Fruit fly (Drosophila melanogaster) whole organism, embryonic: ENCODE measurements around the gene Mpc1.

ENCODE experiments used
- Aef1 ChIP-seq: fragments of 200-800 bp; sonication (Bioruptor generic); IDR thresholded peaks from 3 replicates; pipeline ENCODE4 v1.3.6; 2022; ENCODE audit warnings: missing biosample characterization, missing genetic modification characterization
- BtbVII ChIP-seq: fragments of 200-800 bp; sonication (Bioruptor generic); optimal IDR thresholded peaks from 3 replicates; lab custom pipeline; 2017; ENCODE audit warnings: missing biosample characterization, mild to moderate bottlenecking, missing genetic modification characterization
- CG11504 ChIP-seq: fragments of 200-800 bp; sonication (Bioruptor generic); optimal IDR thresholded peaks from 3 replicates; lab custom pipeline; 2019; ENCODE audit warnings: missing biosample characterization, mild to moderate bottlenecking, missing genetic modification characterization, moderate library complexity
- CG12659 ChIP-seq: fragments of 200-800 bp; sonication (Bioruptor generic); optimal IDR thresholded peaks from 3 replicates; lab custom pipeline; 2017; ENCODE audit warnings: mild to moderate bottlenecking, missing biosample characterization, missing genetic modification reagents, missing genetic modification characterization
- CG12769 ChIP-seq: fragments of 200-800 bp; sonication (Bioruptor generic); optimal IDR thresholded peaks from 2 replicates; lab custom pipeline; 2019; ENCODE audit warnings: missing biosample characterization, mild to moderate bottlenecking, missing genetic modification characterization, moderate library complexity
- CG13296 ChIP-seq: fragments of 200-800 bp; sonication (Bioruptor generic); optimal IDR thresholded peaks from 3 replicates; lab custom pipeline; 2018; ENCODE audit warnings: missing biosample characterization, mild to moderate bottlenecking, missing genetic modification characterization
- CG13894 ChIP-seq: fragments of 200-800 bp; sonication (Bioruptor generic); optimal IDR thresholded peaks from 3 replicates; lab custom pipeline; 2018; ENCODE audit warnings: missing biosample characterization, mild to moderate bottlenecking, missing genetic modification characterization, moderate library complexity
- CG14441 ChIP-seq: fragments of 200-800 bp; sonication (Bioruptor generic); IDR thresholded peaks from 2 replicates; pipeline ENCODE4 v1.3.6; 2022; ENCODE audit warnings: missing biosample characterization, missing genetic modification characterization
- CG17359 ChIP-seq: fragments of 200-800 bp; sonication (Bioruptor generic); optimal IDR thresholded peaks from 3 replicates; lab custom pipeline; 2018; ENCODE audit warnings: missing biosample characterization, mild to moderate bottlenecking, missing genetic modification characterization, moderate library complexity
- CG34422 ChIP-seq: fragments of 200-800 bp; sonication (Bioruptor generic); IDR thresholded peaks from 3 replicates; pipeline ENCODE4 v1.3.6; 2022; ENCODE audit warnings: missing biosample characterization, missing genetic modification characterization
- CG4328 ChIP-seq: fragments of 200-800 bp; sonication (Bioruptor generic); optimal IDR thresholded peaks from 3 replicates; lab custom pipeline; 2017; ENCODE audit warnings: missing biosample characterization, missing genetic modification reagents, missing genetic modification characterization
- CG6813 ChIP-seq: fragments of 200-800 bp; sonication (Bioruptor generic); optimal IDR thresholded peaks from 2 replicates; lab custom pipeline; 2017; ENCODE audit warnings: missing biosample characterization, missing genetic modification characterization, mild to moderate bottlenecking, moderate library complexity, missing genetic modification reagents
- CG6854 ChIP-seq: fragments of 200-800 bp; sonication (Bioruptor generic); optimal IDR thresholded peaks from 3 replicates; lab custom pipeline; 2017; ENCODE audit warnings: missing biosample characterization, mild to moderate bottlenecking, missing genetic modification characterization
- CG7556 ChIP-seq: fragments of 200-800 bp; sonication (Bioruptor generic); optimal IDR thresholded peaks from 2 replicates; lab custom pipeline; 2017; ENCODE audit warnings: missing biosample characterization, mild to moderate bottlenecking, missing genetic modification characterization
- CG7928 ChIP-seq: fragments of 200-800 bp; sonication (Bioruptor generic); optimal IDR thresholded peaks from 2 replicates; lab custom pipeline; 2017; ENCODE audit warnings: missing biosample characterization, mild to moderate bottlenecking, missing genetic modification characterization
- CG9727 ChIP-seq: fragments of 200-800 bp; sonication (Bioruptor generic); optimal IDR thresholded peaks from 3 replicates; lab custom pipeline; 2017; ENCODE audit warnings: missing biosample characterization, mild to moderate bottlenecking, missing genetic modification characterization
- Dbx ChIP-seq: fragments of 200-800 bp; sonication (Bioruptor generic); IDR thresholded peaks from 3 replicates; pipeline ENCODE4 v1.3.6; 2022; ENCODE audit warnings: missing biosample characterization, missing genetic modification characterization
- Dek ChIP-seq: fragments of 200-800 bp; sonication (Bioruptor generic); optimal IDR thresholded peaks from 3 replicates; lab custom pipeline; 2019; ENCODE audit warnings: missing biosample characterization, mild to moderate bottlenecking, missing genetic modification characterization, moderate library complexity
- Eip74EF ChIP-seq, 2 experiments: fragments of 200-800 bp in 1 of 2; fragments of >200 bp in 1 of 2; sonication (Bioruptor generic) in 1 of 2; optimal IDR thresholded peaks; 2 replicates each; lab custom pipeline; 2017 to 2019; ENCODE audit warnings: missing biosample characterization in 2 of 2, missing genetic modification characterization in 2 of 2, mild to moderate bottlenecking in 1 of 2, moderate library complexity in 1 of 2
- Fer1 ChIP-seq: fragments of 200-800 bp; sonication (Bioruptor generic); optimal IDR thresholded peaks from 2 replicates; lab custom pipeline; 2017; ENCODE audit warnings: missing biosample characterization, mild to moderate bottlenecking, missing genetic modification characterization
- HHEX ChIP-seq: fragments of 200-800 bp; sonication (Bioruptor generic); optimal IDR thresholded peaks from 3 replicates; lab custom pipeline; 2017; ENCODE audit warnings: missing biosample characterization, mild to moderate bottlenecking, missing genetic modification characterization, missing genetic modification reagents
- Hand ChIP-seq: fragments of 200-800 bp; sonication (Bioruptor generic); optimal IDR thresholded peaks from 2 replicates; lab custom pipeline; 2017; ENCODE audit warnings: mild to moderate bottlenecking, missing biosample characterization, missing genetic modification reagents, missing genetic modification characterization
- Nf-YB ChIP-seq: fragments of 200-800 bp; sonication (Bioruptor generic); optimal IDR thresholded peaks from 3 replicates; lab custom pipeline; 2019; ENCODE audit warnings: missing biosample characterization, mild to moderate bottlenecking, missing genetic modification characterization, moderate library complexity
- Xrp1 ChIP-seq: fragments of 200-800 bp; sonication (Bioruptor generic); IDR thresholded peaks from 2 replicates; pipeline ENCODE4 v1.3.6; 2022; ENCODE audit warnings: missing biosample characterization, missing genetic modification characterization
- abd-A ChIP-seq: fragments of 200-800 bp; sonication (Bioruptor generic); optimal IDR thresholded peaks from 3 replicates; lab custom pipeline; 2019; ENCODE audit warnings: missing biosample characterization, mild to moderate bottlenecking, missing genetic modification characterization, moderate library complexity
- az2 ChIP-seq: fragments of 200-800 bp; sonication (Bioruptor generic); optimal IDR thresholded peaks from 3 replicates; lab custom pipeline; 2016; ENCODE audit warnings: missing biosample characterization, missing genetic modification characterization
- caup ChIP-seq: fragments of 200-800 bp; sonication (Bioruptor generic); optimal IDR thresholded peaks from 3 replicates; lab custom pipeline; 2017; ENCODE audit warnings: missing biosample characterization, mild to moderate bottlenecking, missing genetic modification characterization, moderate library complexity; ENCODE audit not compliant: severe bottlenecking
- cg ChIP-seq: fragments of 200-800 bp; sonication (Bioruptor generic); optimal IDR thresholded peaks from 3 replicates; lab custom pipeline; 2019; ENCODE audit warnings: missing biosample characterization, mild to moderate bottlenecking, missing genetic modification characterization, moderate library complexity
- crol ChIP-seq: fragments of 200-800 bp; sonication (Bioruptor generic); IDR thresholded peaks from 2 replicates; pipeline ENCODE4 v1.3.6; 2022; ENCODE audit warnings: missing biosample characterization, missing genetic modification characterization
- danr ChIP-seq: fragments of 200-800 bp; sonication (Bioruptor generic); IDR thresholded peaks from 2 replicates; pipeline ENCODE4 v1.3.6; 2022; ENCODE audit warnings: missing biosample characterization, missing genetic modification characterization
- dmrt11E ChIP-seq: fragments of 200-800 bp; sonication (Bioruptor generic); optimal IDR thresholded peaks from 3 replicates; lab custom pipeline; 2018; ENCODE audit warnings: missing biosample characterization, mild to moderate bottlenecking, missing genetic modification characterization, moderate library complexity
- ftz-f1 ChIP-seq: fragments of 200-800 bp; sonication (Bioruptor generic); optimal IDR thresholded peaks from 2 replicates; lab custom pipeline; 2016; ENCODE audit warnings: missing biosample characterization, missing genetic modification characterization
- grn ChIP-seq: fragments of 200-800 bp; sonication (Bioruptor generic); optimal IDR thresholded peaks from 3 replicates; lab custom pipeline; 2017; ENCODE audit warnings: missing biosample characterization, missing genetic modification characterization
- hb ChIP-seq: fragments of 200-800 bp; sonication (Bioruptor generic); IDR thresholded peaks from 3 replicates; pipeline ENCODE4 v1.3.6; 2022; ENCODE audit warnings: missing biosample characterization, missing genetic modification characterization; ENCODE audit not compliant: partially characterized antibody
- insv ChIP-seq, 2 experiments: fragments of 200-800 bp; sonication (Bioruptor generic); optimal IDR thresholded peaks; 3 replicates each; lab custom pipeline; 2016 to 2018; ENCODE audit warnings: missing biosample characterization in 2 of 2, missing genetic modification characterization in 2 of 2
- kay ChIP-seq: fragments of 200-800 bp; sonication (Bioruptor generic); optimal IDR thresholded peaks from 2 replicates; lab custom pipeline; 2016; ENCODE audit warnings: missing biosample characterization, missing genetic modification characterization
- lilli ChIP-seq: fragments of 200-800 bp; sonication (Bioruptor generic); optimal IDR thresholded peaks from 3 replicates; lab custom pipeline; 2016; ENCODE audit warnings: missing biosample characterization, missing genetic modification characterization
- luna ChIP-seq: fragments of 200-800 bp; sonication (Bioruptor generic); optimal IDR thresholded peaks from 2 replicates; lab custom pipeline; 2016; ENCODE audit warnings: missing biosample characterization, missing genetic modification characterization
- odd ChIP-seq: fragments of 200-800 bp; sonication (Bioruptor generic); optimal IDR thresholded peaks from 2 replicates; lab custom pipeline; 2017; ENCODE audit warnings: missing biosample characterization, mild to moderate bottlenecking, missing genetic modification characterization
- rib ChIP-seq: fragments of 200-800 bp; sonication (Bioruptor generic); IDR thresholded peaks from 2 replicates; pipeline ENCODE4 v1.3.6; 2022; ENCODE audit warnings: missing biosample characterization, missing genetic modification characterization
- sens ChIP-seq: fragments of 200-800 bp; sonication (Bioruptor generic); peaks from one replicate; lab custom pipeline; 2016; ENCODE audit warnings: missing biosample characterization, missing genetic modification characterization
- slbo ChIP-seq: fragments of 200-800 bp; sonication (Bioruptor generic); IDR thresholded peaks from 2 replicates; pipeline ENCODE4 v1.3.6; 2022; ENCODE audit warnings: missing biosample characterization, missing genetic modification characterization
- sqz ChIP-seq: fragments of 200-800 bp; sonication (Bioruptor generic); optimal IDR thresholded peaks from 3 replicates; lab custom pipeline; 2018; ENCODE audit warnings: missing biosample characterization, mild to moderate bottlenecking, missing genetic modification characterization
- sug ChIP-seq: fragments of 200-800 bp; optimal IDR thresholded peaks from 2 replicates; lab custom pipeline; 2019; ENCODE audit warnings: missing biosample characterization, mild to moderate bottlenecking, missing genetic modification characterization, moderate library complexity
- tup ChIP-seq: fragments of 200-800 bp; sonication (Bioruptor generic); optimal IDR thresholded peaks from 2 replicates; lab custom pipeline; 2016; ENCODE audit warnings: missing biosample characterization, mild to moderate bottlenecking, missing genetic modification characterization, moderate library complexity

Mpc1 gene

dm6 chr3R:18918872-18919339 is 9.6 kb downstream of the Mpc1 start (continued):
- TF ChIP-seq crol = peak; percentile 98
- TF ChIP-seq CG9727 (GFP tag; lab: Kevin White, UChicago) = peak; percentile 49
- TF ChIP-seq CG13296 (GFP tag; lab: Kevin White, UChicago) = peak; percentile 24
- TF ChIP-seq kay (GFP tag; lab: Kevin White, UChicago) = no peak
- peak in 1 of 2 experiments; percentile 19 for TF ChIP-seq Eip74EF (GFP tag; optimal IDR thresholded peaks at IDR 0.05; lab: Kevin White, UChicago)
- TF ChIP-seq CG17359 (tag; lab: Kevin White, UChicago) = no peak
- peak; percentile 5 for TF ChIP-seq Hand (GFP tag; lab: Kevin White, UChicago)
- peak; percentile 4 for TF ChIP-seq CG7556 (GFP tag; lab: Kevin White, UChicago)
- peak; percentile 52 for TF ChIP-seq cg (GFP tag; lab: Kevin White, UChicago)
- TF ChIP-seq danr (GFP tag; lab: Robert Waterston, UW) = no peak
- TF ChIP-seq Fer1 (GFP tag; lab: Kevin White, UChicago) = peak; percentile 53
- peak; percentile 22 for TF ChIP-seq CG6854 (GFP tag; lab: Kevin White, UChicago)
- TF ChIP-seq insv (GFP tag; optimal IDR thresholded peaks at IDR 0.05; lab: Kevin White, UChicago) = no peak
- TF ChIP-seq rib (GFP tag; lab: Robert Waterston, UW) = peak; percentile 82
- TF ChIP-seq CG7928 = no peak
- peak; percentile 44 for TF ChIP-seq CG4328 (GFP tag; lab: Kevin White, UChicago)
- peak; percentile 5 for TF ChIP-seq Nf-YB (GFP tag; lab: Kevin White, UChicago)
- peak; percentile 49 for TF ChIP-seq caup (GFP tag; lab: Kevin White, UChicago)
- peak; percentile 19 for TF ChIP-seq Dek (tag; lab: Kevin White, UChicago)
- TF ChIP-seq odd (GFP tag; lab: Kevin White, UChicago) = peak; percentile 7
- peak; percentile 28 for TF ChIP-seq lilli (GFP tag; lab: Kevin White, UChicago)
- TF ChIP-seq Xrp1 = peak; percentile 55
- TF ChIP-seq CG12659 = no peak
- TF ChIP-seq HHEX = peak; percentile 26
- TF ChIP-seq sug (tag; lab: Kevin White, UChicago) = peak; percentile 95
- TF ChIP-seq grn (GFP tag; lab: Kevin White, UChicago) = peak; percentile 93
- TF ChIP-seq az2 (GFP tag; lab: Kevin White, UChicago) = no peak
- peak; percentile 85 for TF ChIP-seq abd-A (tag; lab: Kevin White, UChicago)
- TF ChIP-seq CG14441 = peak; percentile 25; the same call in 1 of the 2 replicates
- TF ChIP-seq dmrt11E (tag; lab: Kevin White, UChicago) = no peak
- no peak for TF ChIP-seq tup (GFP tag; lab: Kevin White, UChicago)
- TF ChIP-seq CG34422 (GFP tag; lab: Robert Waterston, UW) = peak; percentile 58; the same call in 1 of the 3 replicates
- peak; percentile 9 for TF ChIP-seq CG11504 (tag; lab: Kevin White, UChicago)
- TF ChIP-seq CG6813 (GFP tag; lab: Kevin White, UChicago) = peak; percentile 8
- TF ChIP-seq Aef1 (GFP tag; lab: Robert Waterston, UW) = peak; percentile 43; the same call in 2 of the 3 replicates
- TF ChIP-seq Dbx (GFP tag; lab: Robert Waterston, UW) = peak; percentile 51; the same call in 1 of the 3 replicates
- peak; percentile 7 for TF ChIP-seq CG13894 (tag; lab: Kevin White, UChicago)
- TF ChIP-seq sqz (GFP tag; lab: Kevin White, UChicago) = peak; percentile 66
- peak; percentile 11 for TF ChIP-seq luna (GFP tag; lab: Kevin White, UChicago)
- TF ChIP-seq BtbVII = peak; percentile 46
- TF ChIP-seq ftz-f1 (GFP tag; lab: Kevin White, UChicago) = peak; percentile 84
- TF ChIP-seq slbo (GFP tag; lab: Robert Waterston, UW) = peak; percentile 46
- peak; percentile 58 for TF ChIP-seq CG12769
- no peak for TF ChIP-seq hb (GFP tag; lab: Robert Waterston, UW)
- TF ChIP-seq sens = no peak
